Worm (Caenorhabditis elegans) whole organism, midembryonic: ENCODE measurements around the gene K07D4.6.

ENCODE experiments used
- T22C8.4 ChIP-seq: fragments of 200-800 bp; sonication (Bioruptor generic); IDR thresholded peaks from 2 replicates; pipeline ENCODE4 v1.3.6; 2022; ENCODE audit warnings: missing genetic modification characterization, missing compliant biosample characterization
- flt-1 ChIP-seq: fragments of 200-800 bp; sonication (Bioruptor generic); IDR thresholded peaks from 2 replicates; pipeline ENCODE4 v1.3.6; 2022; ENCODE audit warnings: missing genetic modification characterization, missing compliant biosample characterization
- ztf-29 ChIP-seq: fragments of 200-800 bp; sonication (Bioruptor generic); IDR thresholded peaks from 2 replicates; pipeline ENCODE4 v1.3.6; 2022; ENCODE audit warnings: missing genetic modification reagents, missing genetic modification characterization, missing compliant biosample characterization

ce11 chrII:3974953-3975352 is 43.6 kb downstream of the K07D4.6 start, which contains the start of gene cank-26:
- no peak for TF ChIP-seq T22C8.4 (GFP tag; lab: Robert Waterston, UW)
- TF ChIP-seq flt-1 = no peak
- no peak for TF ChIP-seq ztf-29 (GFP tag; lab: Robert Waterston, UW)
